Worm (Caenorhabditis elegans) whole organism, midembryonic: ENCODE data around the gene R02F2.4.

Experiments used
- T22C8.4 ChIP-seq: fragments of 200-800 bp; sonication (Bioruptor generic); IDR thresholded peaks from 2 replicates; pipeline ENCODE4 v1.3.6; 2022; ENCODE audit warnings: missing genetic modification characterization, missing compliant biosample characterization
- cog-1 ChIP-seq: sonication (generic microtip); optimal IDR thresholded peaks from 2 replicates; lab custom pipeline; 2016; ENCODE audit warnings: missing genetic modification characterization, missing compliant biosample characterization
- flt-1 ChIP-seq: fragments of 200-800 bp; sonication (Bioruptor generic); IDR thresholded peaks from 2 replicates; pipeline ENCODE4 v1.3.6; 2022; ENCODE audit warnings: missing genetic modification characterization, missing compliant biosample characterization
- med-1 ChIP-seq: sonication (generic microtip); optimal IDR thresholded peaks from 2 replicates; lab custom pipeline; 2017; ENCODE audit warnings: missing genetic modification characterization, mild to moderate bottlenecking, missing compliant biosample characterization, antibody characterized with exemption, missing genetic modification reagents; ENCODE audit not compliant: insufficient read depth
- tab-1 ChIP-seq: fragments of 200-800 bp; sonication (Bioruptor generic); IDR thresholded peaks from 2 replicates; pipeline ENCODE4 v1.3.6; 2022; ENCODE audit warnings: missing genetic modification characterization, missing compliant biosample characterization

ce11 chrIII:5486345-5486744 is 2.3 kb downstream of the R02F2.4 start:
- TF ChIP-seq tab-1 (no peak), T22C8.4 (GFP tag; lab: Robert Waterston, UW) (no peak), cog-1 (tag; lab: Kevin White, UChicago) (no peak), med-1 (no peak), flt-1 (GFP tag; lab: Robert Waterston, UW) (no peak)
